Worm (Caenorhabditis elegans): ENCODE data around the gene K09E4.4.

ce11 chrII:14086931-14087330 lies 35.0 kb downstream of the K09E4.4 start:
- TF ChIP-seq sea-1 (GFP tag; conservative IDR thresholded peaks at IDR 0.05) (no peak), ceh-36 (tag; optimal IDR thresholded peaks at IDR 0.05) (no peak), hmg-4 (GFP tag; optimal IDR thresholded peaks at IDR 0.05) (no peak), ama-1 (optimal IDR thresholded peaks at IDR 0.05) (no peak), F13C5.2 (tag; optimal IDR thresholded peaks at IDR 0.05) (no peak), hnd-1 (tag; optimal IDR thresholded peaks at IDR 0.05) (no peak), pes-1 (GFP tag; IDR thresholded peaks at IDR 0.05) (no peak), aly-1 (tag; optimal IDR thresholded peaks at IDR 0.05) (no peak), flt-1 (GFP tag; IDR thresholded peaks at IDR 0.05) (no peak), tbx-11 (GFP tag; IDR thresholded peaks at IDR 0.05) (no peak), tra-4 (tag; optimal IDR thresholded peaks at IDR 0.05) (no peak), tbx-37 (GFP tag; conservative IDR thresholded peaks at IDR 0.05) (no peak), ceh-13 (GFP tag; optimal IDR thresholded peaks at IDR 0.05) (no peak)
